Worm (Caenorhabditis elegans) whole organism, late embryonic: Measurements from ENCODE around the gene gmeb-2.

Experiments used
- C08G9.2 ChIP-seq: sonication (generic microtip); optimal IDR thresholded peaks from 2 replicates; lab custom pipeline; 2016; ENCODE audit warnings: mild to moderate bottlenecking, missing genetic modification characterization, moderate library complexity, missing compliant biosample characterization
- C38D4.7 ChIP-seq: fragments of 200-800 bp; sonication (Bioruptor generic); optimal IDR thresholded peaks from 2 replicates; lab custom pipeline; 2018; ENCODE audit warnings: mild to moderate bottlenecking, missing genetic modification characterization, moderate library complexity, missing compliant biosample characterization
- F13H6.1 ChIP-seq: sonication (generic microtip); optimal IDR thresholded peaks from 2 replicates; lab custom pipeline; 2016; ENCODE audit warnings: missing genetic modification characterization, missing compliant biosample characterization
- K09A11.1 ChIP-seq: sonication (generic microtip); optimal IDR thresholded peaks from 2 replicates; lab custom pipeline; 2017; ENCODE audit warnings: antibody characterized with exemption, mild to moderate bottlenecking, missing genetic modification characterization, missing compliant biosample characterization; ENCODE audit not compliant: insufficient read depth
- Y22D7AL.16 ChIP-seq: sonication (generic microtip); optimal IDR thresholded peaks from 2 replicates; lab custom pipeline; 2016; ENCODE audit warnings: missing genetic modification characterization, missing compliant biosample characterization
- ceh-14 ChIP-seq: sonication (generic microtip); optimal IDR thresholded peaks from 2 replicates; lab custom pipeline; 2016; ENCODE audit warnings: missing genotype, missing genetic modification characterization, missing compliant biosample characterization
- ceh-18 ChIP-seq: sonication (generic microtip); optimal IDR thresholded peaks from 2 replicates; lab custom pipeline; 2016; ENCODE audit warnings: missing genetic modification characterization, missing compliant biosample characterization
- ceh-19 ChIP-seq: fragments of 200-800 bp; sonication (Bioruptor generic); optimal IDR thresholded peaks from 2 replicates; lab custom pipeline; 2018; ENCODE audit warnings: mild to moderate bottlenecking, missing genetic modification characterization, missing compliant biosample characterization
- ceh-2 ChIP-seq: sonication (generic microtip); optimal IDR thresholded peaks from 2 replicates; lab custom pipeline; 2016; ENCODE audit warnings: missing genotype, missing genetic modification characterization, missing compliant biosample characterization
- ceh-22 ChIP-seq: sonication (generic microtip); optimal IDR thresholded peaks from 2 replicates; lab custom pipeline; 2017; ENCODE audit warnings: missing biosample characterization, missing genetic modification characterization
- ceh-24 ChIP-seq: sonication (generic microtip); optimal IDR thresholded peaks from 2 replicates; lab custom pipeline; 2016; ENCODE audit warnings: mild to moderate bottlenecking, missing genetic modification characterization, missing compliant biosample characterization
- ceh-30 ChIP-seq: fragments of 150-350 bp; optimal IDR thresholded peaks from 2 replicates; lab custom pipeline; 2014; ENCODE audit warnings: missing biosample characterization, missing genetic modification characterization
- ceh-31 ChIP-seq: sonication (generic microtip); optimal IDR thresholded peaks from 2 replicates; lab custom pipeline; 2016; ENCODE audit warnings: missing genetic modification characterization, missing compliant biosample characterization
- ceh-34 ChIP-seq: sonication (generic microtip); optimal IDR thresholded peaks from 2 replicates; lab custom pipeline; 2016; ENCODE audit warnings: mild to moderate bottlenecking, missing genetic modification characterization, missing compliant biosample characterization
- ceh-48 ChIP-seq: sonication (generic microtip); optimal IDR thresholded peaks from 2 replicates; lab custom pipeline; 2016; ENCODE audit warnings: missing genetic modification characterization, inconsistent platforms, missing compliant biosample characterization
- elt-2 ChIP-seq: sonication (generic microtip); optimal IDR thresholded peaks from 2 replicates; lab custom pipeline; 2016; ENCODE audit warnings: missing genetic modification reagents, missing genetic modification characterization, missing compliant biosample characterization
- elt-4 ChIP-seq: sonication (generic microtip); optimal IDR thresholded peaks from 2 replicates; lab custom pipeline; 2016; ENCODE audit warnings: missing genetic modification characterization, missing compliant biosample characterization
- ets-4 ChIP-seq: sonication (generic microtip); optimal IDR thresholded peaks from 2 replicates; lab custom pipeline; 2016; ENCODE audit warnings: missing genetic modification characterization, missing compliant biosample characterization
- fkh-6 ChIP-seq: sonication (generic microtip); optimal IDR thresholded peaks from 2 replicates; lab custom pipeline; 2016; ENCODE audit warnings: missing genetic modification characterization, missing compliant biosample characterization
- hlh-6 ChIP-seq: sonication (generic microtip); optimal IDR thresholded peaks from 2 replicates; lab custom pipeline; 2016; ENCODE audit warnings: missing genotype, missing genetic modification characterization, missing compliant biosample characterization
- hlh-8 ChIP-seq: sonication (generic microtip); optimal IDR thresholded peaks from 2 replicates; lab custom pipeline; 2016; ENCODE audit warnings: missing genotype, missing genetic modification characterization, missing compliant biosample characterization
- lim-6 ChIP-seq: sonication (generic microtip); optimal IDR thresholded peaks from 2 replicates; lab custom pipeline; 2016; ENCODE audit warnings: missing genetic modification characterization, missing compliant biosample characterization
- madf-2 ChIP-seq: sonication (generic microtip); optimal IDR thresholded peaks from 2 replicates; lab custom pipeline; 2017; ENCODE audit warnings: missing genetic modification characterization, missing compliant biosample characterization
- mec-3 ChIP-seq: sonication (generic microtip); optimal IDR thresholded peaks from 2 replicates; lab custom pipeline; 2016; ENCODE audit warnings: borderline replicate concordance, missing genetic modification characterization, missing compliant biosample characterization
- nfya-1 ChIP-seq: sonication (generic microtip); optimal IDR thresholded peaks from 2 replicates; lab custom pipeline; 2017; ENCODE audit warnings: missing genetic modification characterization, mild to moderate bottlenecking, missing compliant biosample characterization, antibody characterized with exemption, moderate library complexity
- nhr-11 ChIP-seq: fragments of 150-350 bp; optimal IDR thresholded peaks from 2 replicates; lab custom pipeline; 2014; ENCODE audit warnings: missing biosample characterization, missing genetic modification characterization
- nhr-232 ChIP-seq: sonication (generic microtip); optimal IDR thresholded peaks from 2 replicates; lab custom pipeline; 2016; ENCODE audit warnings: missing genetic modification characterization, missing compliant biosample characterization
- pha-2 ChIP-seq: sonication (generic microtip); optimal IDR thresholded peaks from 2 replicates; lab custom pipeline; 2017; ENCODE audit warnings: mild to moderate bottlenecking, missing genetic modification characterization, missing compliant biosample characterization
- pha-4 ChIP-seq: fragments of 150-350 bp; optimal IDR thresholded peaks from 2 replicates; lab custom pipeline; 2018; ENCODE audit warnings: missing biosample characterization, missing genetic modification reagents, missing genetic modification characterization
- pros-1 ChIP-seq: fragments of 150-350 bp; optimal IDR thresholded peaks from 2 replicates; lab custom pipeline; 2014; ENCODE audit warnings: missing biosample characterization, missing genetic modification reagents, missing genetic modification characterization
- ref-2 ChIP-seq: sonication (generic microtip); optimal IDR thresholded peaks from 2 replicates; lab custom pipeline; 2016; ENCODE audit warnings: missing genetic modification characterization, missing compliant biosample characterization
- rnt-1 ChIP-seq: sonication (generic microtip); optimal IDR thresholded peaks from 2 replicates; lab custom pipeline; 2016; ENCODE audit warnings: missing genetic modification characterization, missing compliant biosample characterization
- sdc-2 ChIP-seq: sonication (generic microtip); optimal IDR thresholded peaks from 2 replicates; lab custom pipeline; 2016; ENCODE audit warnings: missing genotype, missing genetic modification characterization, missing compliant biosample characterization
- tbx-2 ChIP-seq: sonication (generic microtip); optimal IDR thresholded peaks from 2 replicates; lab custom pipeline; 2016; ENCODE audit warnings: missing genetic modification characterization, missing compliant biosample characterization
- tbx-7 ChIP-seq: sonication (generic microtip); optimal IDR thresholded peaks from 2 replicates; lab custom pipeline; 2016; ENCODE audit warnings: missing genotype, missing genetic modification characterization, missing compliant biosample characterization
- unc-3 ChIP-seq, 2 experiments: fragments of 200-800 bp in 1 of 2; sonication (Bioruptor generic) in 1 of 2; sonication (generic microtip) in 1 of 2; conservative IDR thresholded peaks in 1 of 2; optimal IDR thresholded peaks in 1 of 2; 2 replicates each; pipeline versions ENCODE4 v1.3.6 to Lab custom; 2016 to 2022; ENCODE audit warnings: missing compliant biosample characterization in 2 of 2, missing genetic modification characterization in 2 of 2, missing genetic modification reagents in 1 of 2
- unc-42 ChIP-seq: sonication (generic microtip); optimal IDR thresholded peaks from 2 replicates; lab custom pipeline; 2016; ENCODE audit warnings: missing genotype, missing genetic modification characterization, missing compliant biosample characterization
- unc-55 ChIP-seq: sonication (generic microtip); optimal IDR thresholded peaks from 2 replicates; lab custom pipeline; 2017; ENCODE audit warnings: missing biosample characterization, missing genetic modification reagents, missing genetic modification characterization
- zip-5 ChIP-seq: sonication (generic microtip); optimal IDR thresholded peaks from 2 replicates; lab custom pipeline; 2016; ENCODE audit warnings: missing genetic modification characterization, missing compliant biosample characterization
- ztf-16 ChIP-seq: sonication (generic microtip); optimal IDR thresholded peaks from 2 replicates; lab custom pipeline; 2017; ENCODE audit warnings: missing genetic modification characterization, missing compliant biosample characterization

Gene gmeb-2

ce11 chrX:15848867-15849266, 30.0 kb upstream of the gmeb-2 start:
- TF ChIP-seq pha-2 (tag; lab: Kevin White, UChicago) (no peak), hlh-6 (tag; lab: Kevin White, UChicago) (no peak), ceh-34 (no peak), C38D4.7 (no peak), madf-2 (tag; lab: Kevin White, UChicago) (no peak), unc-42 (tag; lab: Kevin White, UChicago) (no peak), ceh-22 (tag; lab: Kevin White, UChicago) (no peak), ceh-24 (tag; lab: Kevin White, UChicago) (no peak), tbx-7 (tag; lab: Kevin White, UChicago) (no peak), fkh-6 (no peak), F13H6.1 (tag; lab: Kevin White, UChicago) (no peak)

DNA sequence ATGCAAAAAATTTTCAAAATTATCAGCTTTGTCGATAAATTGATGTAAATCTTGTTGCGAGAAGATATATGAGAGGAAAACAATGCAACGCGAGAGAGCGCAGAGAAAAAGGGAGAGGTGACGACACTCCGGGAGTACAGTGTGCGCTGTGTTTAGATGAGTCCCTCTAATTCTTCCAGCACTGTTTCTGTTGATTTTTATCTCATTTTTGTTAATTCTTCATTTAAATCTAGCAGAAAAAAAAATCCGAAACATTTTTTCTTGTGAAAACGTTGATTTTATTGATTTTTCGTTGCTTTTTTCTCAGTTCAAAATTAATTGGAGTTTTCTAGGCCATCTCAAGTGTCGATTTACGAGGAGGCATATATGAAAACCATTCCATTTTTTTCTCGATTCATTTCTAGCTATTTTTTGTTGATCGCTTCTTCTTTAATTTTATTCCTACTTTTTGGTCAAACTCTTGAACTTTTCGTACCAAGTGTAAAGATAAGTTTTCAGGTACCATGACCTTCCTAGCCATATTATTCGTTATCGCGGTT, 29.4 kb upstream of the gmeb-2 start, which contains the start of gene acl-1:
acl-1 (plus strand) TSS at position 489 of the 539 bp plus-strand sequence.
- TF ChIP-seq unc-3 (GFP tag; conservative IDR thresholded peaks at IDR 0.05; lab: Robert Waterston, UW) = no peak
- TF ChIP-seq unc-3 (tag; optimal IDR thresholded peaks at IDR 0.05; lab: Kevin White, UChicago) = no peak
- TF ChIP-seq unc-42 (tag; lab: Kevin White, UChicago) = peak; percentile 87
- TF ChIP-seq nfya-1 (tag; lab: Kevin White, UChicago) = peak; percentile 49
- no peak for TF ChIP-seq Y22D7AL.16 (tag; lab: Kevin White, UChicago)
- peak; percentile 85 for TF ChIP-seq C08G9.2 (tag; lab: Kevin White, UChicago)
- no peak for TF ChIP-seq ceh-30 (tag; lab: Kevin White, UChicago)
- TF ChIP-seq ceh-24 (tag; lab: Kevin White, UChicago) = no peak
- TF ChIP-seq hlh-8 = peak; percentile 18
- peak; percentile 95 for TF ChIP-seq ceh-31 (tag; lab: Kevin White, UChicago)
- no peak for TF ChIP-seq nhr-232 (tag; lab: Kevin White, UChicago)
- TF ChIP-seq ztf-16 (tag; lab: Kevin White, UChicago) = peak; percentile 28
- no peak for TF ChIP-seq K09A11.1 (tag; lab: Kevin White, UChicago)
- TF ChIP-seq tbx-2 (tag; lab: Kevin White, UChicago) = peak; percentile 72
- peak; percentile 54 for TF ChIP-seq ceh-34
- TF ChIP-seq ceh-14 (tag; lab: Kevin White, UChicago) = peak; percentile 47
- TF ChIP-seq ceh-2 (tag; lab: Kevin White, UChicago) = peak; percentile 75
- TF ChIP-seq mec-3 (tag; lab: Kevin White, UChicago) = peak; percentile 85
- TF ChIP-seq pros-1 (tag; lab: Kevin White, UChicago) = no peak
- no peak for TF ChIP-seq pha-4 (tag; lab: Kevin White, UChicago)
- TF ChIP-seq ets-4 (tag; lab: Kevin White, UChicago) = peak; percentile 74
- peak; percentile 77 for TF ChIP-seq sdc-2
- TF ChIP-seq F13H6.1 (tag; lab: Kevin White, UChicago) = peak; percentile 44
- TF ChIP-seq zip-5 (tag; lab: Kevin White, UChicago) = peak; percentile 18
- TF ChIP-seq rnt-1 = peak; percentile 80
- no peak for TF ChIP-seq ceh-48 (tag; lab: Kevin White, UChicago)
- TF ChIP-seq fkh-6 = no peak
- no peak for TF ChIP-seq elt-2
- peak; percentile 65 for TF ChIP-seq ceh-18
- TF ChIP-seq tbx-7 (tag; lab: Kevin White, UChicago) = peak; percentile 72
- TF ChIP-seq ref-2 (tag; lab: Kevin White, UChicago) = peak; percentile 65
- peak; percentile 6 for TF ChIP-seq lim-6 (tag; lab: Kevin White, UChicago)
- no peak for TF ChIP-seq nhr-11 (tag; lab: Kevin White, UChicago)
- no peak for TF ChIP-seq ceh-19 (GFP tag; lab: Kevin White, UChicago)

DNA sequence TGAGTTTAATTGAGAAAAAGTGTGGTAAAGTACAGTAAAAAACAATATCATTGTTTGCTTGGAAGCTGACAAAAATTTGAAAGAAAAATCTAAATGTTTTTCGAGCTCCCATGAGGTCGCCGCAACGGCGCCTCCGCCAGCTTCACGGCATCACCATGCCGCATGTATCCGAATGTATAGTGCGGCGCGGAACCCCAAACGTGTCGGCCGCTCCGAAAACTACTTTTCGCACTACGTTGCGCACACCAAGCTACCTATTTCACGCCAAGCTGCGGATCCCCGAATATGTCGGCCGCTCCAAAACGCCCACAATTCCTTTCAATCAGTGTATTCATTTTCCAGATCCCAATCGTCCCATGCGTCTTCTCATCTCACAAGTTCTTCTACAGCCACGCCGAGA, 27.9 kb upstream of the gmeb-2 start:
- TF ChIP-seq elt-4 (tag; lab: Kevin White, UChicago) = no peak
- no peak for TF ChIP-seq mec-3 (tag; lab: Kevin White, UChicago)
- TF ChIP-seq unc-55 (GFP tag; lab: Kevin White, UChicago) = no peak
